Fruit fly (Drosophila melanogaster) whole organism, embryonic: Measurements from ENCODE around the gene ph-p.

Experiments
- B-H2 ChIP-seq: fragments of 200-800 bp; sonication (Bioruptor generic); optimal IDR thresholded peaks from 2 replicates; lab custom pipeline; 2018; ENCODE audit warnings: missing biosample characterization, mild to moderate bottlenecking, missing genetic modification characterization
- Bgb ChIP-seq: fragments of 200-800 bp; sonication (Bioruptor generic); IDR thresholded peaks from 2 replicates; pipeline ENCODE4 v1.3.6; 2022; ENCODE audit warnings: missing biosample characterization, missing genetic modification characterization; ENCODE audit not compliant: partially characterized antibody
- CG10543 ChIP-seq: fragments of 200-800 bp; sonication (Bioruptor generic); optimal IDR thresholded peaks from 3 replicates; lab custom pipeline; 2017; ENCODE audit warnings: missing biosample characterization, mild to moderate bottlenecking, missing genetic modification characterization, moderate library complexity
- CG10979 ChIP-seq: fragments of 200-800 bp; sonication (Bioruptor generic); optimal IDR thresholded peaks from 2 replicates; lab custom pipeline; 2018; ENCODE audit warnings: missing biosample characterization, mild to moderate bottlenecking, missing genetic modification characterization, moderate library complexity
- CG12942 ChIP-seq: fragments of 200-800 bp; sonication (Bioruptor generic); optimal IDR thresholded peaks from 3 replicates; lab custom pipeline; 2016; ENCODE audit warnings: missing biosample characterization, missing genetic modification characterization
- CG13287 ChIP-seq: fragments of 200-800 bp; sonication (Bioruptor generic); IDR thresholded peaks from 2 replicates; pipeline ENCODE4 v1.3.6; 2022; ENCODE audit warnings: missing biosample characterization, missing genetic modification characterization; ENCODE audit not compliant: partially characterized antibody
- CG14014 ChIP-seq: fragments of 200-800 bp; sonication (Bioruptor generic); IDR thresholded peaks from 2 replicates; pipeline ENCODE4 v1.3.6; 2022; ENCODE audit warnings: missing biosample characterization, missing genetic modification characterization
- CG14667 ChIP-seq: fragments of 200-800 bp; sonication (Bioruptor generic); IDR thresholded peaks from 2 replicates; pipeline ENCODE4 v1.3.6; 2022; ENCODE audit warnings: missing biosample characterization, missing genetic modification characterization
- CG1529 ChIP-seq: fragments of 200-800 bp; sonication (Bioruptor generic); optimal IDR thresholded peaks from 3 replicates; lab custom pipeline; 2018; ENCODE audit warnings: missing biosample characterization, missing genetic modification characterization
- CG1603 ChIP-seq: fragments of 200-800 bp; sonication (Bioruptor generic); optimal IDR thresholded peaks from 2 replicates; lab custom pipeline; 2019; ENCODE audit warnings: missing biosample characterization, mild to moderate bottlenecking, missing genetic modification characterization, moderate library complexity
- CG17802 ChIP-seq: fragments of 200-800 bp; sonication (Bioruptor generic); optimal IDR thresholded peaks from 2 replicates; lab custom pipeline; 2018; ENCODE audit warnings: missing biosample characterization, mild to moderate bottlenecking, missing genetic modification characterization, moderate library complexity
- CG18011 ChIP-seq: fragments of 200-800 bp; sonication (Bioruptor generic); optimal IDR thresholded peaks from 2 replicates; lab custom pipeline; 2017; ENCODE audit warnings: missing biosample characterization, missing genetic modification characterization, mild to moderate bottlenecking, moderate library complexity, missing genotype
- CG2199 ChIP-seq: fragments of 200-800 bp; sonication (Bioruptor generic); IDR thresholded peaks from 3 replicates; pipeline ENCODE4 v1.3.6; 2022; ENCODE audit warnings: missing biosample characterization, missing genetic modification characterization
- CG32767 ChIP-seq: fragments of 200-800 bp; sonication (Bioruptor generic); IDR thresholded peaks from 2 replicates; pipeline ENCODE4 v1.3.6; 2022; ENCODE audit warnings: missing biosample characterization, missing genetic modification characterization
- CG3407 ChIP-seq: fragments of 200-800 bp; sonication (Bioruptor generic); optimal IDR thresholded peaks from 2 replicates; lab custom pipeline; 2018; ENCODE audit warnings: missing biosample characterization, mild to moderate bottlenecking, missing genetic modification characterization
- CG4424 ChIP-seq: fragments of 200-800 bp; sonication (Bioruptor generic); optimal IDR thresholded peaks from 3 replicates; lab custom pipeline; 2016; ENCODE audit warnings: missing biosample characterization, missing genetic modification characterization
- CG4617 ChIP-seq: fragments of 200-800 bp; sonication (Bioruptor generic); optimal IDR thresholded peaks from 3 replicates; lab custom pipeline; 2016; ENCODE audit warnings: missing biosample characterization, missing genetic modification characterization, borderline replicate concordance
- CG6683 ChIP-seq: fragments of 200-800 bp; sonication (Bioruptor generic); optimal IDR thresholded peaks from 2 replicates; lab custom pipeline; 2017; ENCODE audit warnings: missing biosample characterization, mild to moderate bottlenecking, missing genetic modification characterization, missing genetic modification reagents
- CG8924 ChIP-seq: fragments of 200-800 bp; optimal IDR thresholded peaks from 3 replicates; lab custom pipeline; 2019; ENCODE audit warnings: missing biosample characterization, mild to moderate bottlenecking, missing genetic modification characterization, moderate library complexity
- CG8944 ChIP-seq: fragments of 200-800 bp; sonication (Bioruptor generic); optimal IDR thresholded peaks from 3 replicates; lab custom pipeline; 2016; ENCODE audit warnings: missing biosample characterization, missing genetic modification characterization
- CG9817 ChIP-seq: fragments of 200-800 bp; sonication (Bioruptor generic); optimal IDR thresholded peaks from 2 replicates; lab custom pipeline; 2018; ENCODE audit warnings: missing biosample characterization, mild to moderate bottlenecking, missing genetic modification characterization, moderate library complexity
- CrebB ChIP-seq: fragments of 200-800 bp; sonication (Bioruptor generic); optimal IDR thresholded peaks from 3 replicates; lab custom pipeline; 2018; ENCODE audit warnings: missing biosample characterization, mild to moderate bottlenecking, missing genetic modification characterization
- D19B ChIP-seq: fragments of 200-800 bp; sonication (Bioruptor generic); optimal IDR thresholded peaks from 2 replicates; lab custom pipeline; 2017; ENCODE audit warnings: missing biosample characterization, mild to moderate bottlenecking, missing genetic modification characterization
- Dek ChIP-seq: fragments of 200-800 bp; sonication (Bioruptor generic); optimal IDR thresholded peaks from 3 replicates; lab custom pipeline; 2019; ENCODE audit warnings: missing biosample characterization, mild to moderate bottlenecking, missing genetic modification characterization, moderate library complexity
- Dll ChIP-seq: fragments of 200-800 bp; sonication (Bioruptor generic); IDR thresholded peaks from 4 replicates; pipeline ENCODE4 v1.3.6; 2022; ENCODE audit warnings: missing biosample characterization, missing genetic modification characterization; ENCODE audit not compliant: partially characterized antibody
- ERR ChIP-seq: fragments of 200-800 bp; sonication (Bioruptor generic); optimal IDR thresholded peaks from 2 replicates; lab custom pipeline; 2016; ENCODE audit warnings: missing biosample characterization, missing genetic modification characterization
- Fer1 ChIP-seq: fragments of 200-800 bp; sonication (Bioruptor generic); optimal IDR thresholded peaks from 2 replicates; lab custom pipeline; 2017; ENCODE audit warnings: missing biosample characterization, mild to moderate bottlenecking, missing genetic modification characterization
- H15 ChIP-seq: fragments of 200-800 bp; sonication (Bioruptor generic); IDR thresholded peaks from 3 replicates; pipeline ENCODE4 v1.3.6; 2022; ENCODE audit warnings: missing biosample characterization, missing genetic modification characterization
- HHEX ChIP-seq: fragments of 200-800 bp; sonication (Bioruptor generic); optimal IDR thresholded peaks from 3 replicates; lab custom pipeline; 2017; ENCODE audit warnings: missing biosample characterization, mild to moderate bottlenecking, missing genetic modification characterization, missing genetic modification reagents
- HLH3B ChIP-seq: fragments of 200-800 bp; sonication (Bioruptor generic); IDR thresholded peaks from 2 replicates; pipeline ENCODE4 v1.3.6; 2022; ENCODE audit warnings: missing biosample characterization, missing genetic modification characterization
- Hey ChIP-seq: fragments of 200-800 bp; sonication (Bioruptor generic); optimal IDR thresholded peaks from 3 replicates; lab custom pipeline; 2018; ENCODE audit warnings: missing biosample characterization, mild to moderate bottlenecking, missing genetic modification characterization
- Hmr ChIP-seq: fragments of 200-800 bp; sonication (Bioruptor generic); optimal IDR thresholded peaks from 3 replicates; lab custom pipeline; 2017; ENCODE audit warnings: mild to moderate bottlenecking, missing biosample characterization, missing genetic modification reagents, missing genetic modification characterization
- Hmx ChIP-seq: fragments of 200-800 bp; sonication (Bioruptor generic); optimal IDR thresholded peaks from 2 replicates; lab custom pipeline; 2016; ENCODE audit warnings: missing biosample characterization, missing genetic modification characterization
- Hr51 ChIP-seq, 2 experiments: fragments of 200-800 bp; sonication (Bioruptor generic); optimal IDR thresholded peaks; 2 replicates in 1 of 2; 3 replicates in 1 of 2; lab custom pipeline; 2016 to 2018; ENCODE audit warnings: missing biosample characterization in 2 of 2, missing genetic modification characterization in 2 of 2, mild to moderate bottlenecking in 1 of 2, moderate library complexity in 1 of 2
- Lpt ChIP-seq: fragments of >200 bp; optimal IDR thresholded peaks from 2 replicates; lab custom pipeline; 2018; ENCODE audit warnings: missing biosample characterization, missing genetic modification characterization
- Meics ChIP-seq: fragments of 200-800 bp; sonication (Bioruptor generic); optimal IDR thresholded peaks from 2 replicates; lab custom pipeline; 2017; ENCODE audit warnings: missing biosample characterization, mild to moderate bottlenecking, missing genetic modification characterization
- NFAT ChIP-seq: fragments of 200-800 bp; sonication (Bioruptor generic); IDR thresholded peaks from 2 replicates; pipeline ENCODE4 v1.3.6; 2022; ENCODE audit warnings: missing biosample characterization, missing genetic modification characterization
- Nf-YA ChIP-seq: fragments of 200-800 bp; sonication (Bioruptor generic); IDR thresholded peaks from 2 replicates; pipeline ENCODE4 v1.3.6; 2022; ENCODE audit warnings: missing biosample characterization, missing genetic modification characterization
- Ravus ChIP-seq: fragments of 200-800 bp; sonication (Bioruptor generic); IDR thresholded peaks from 2 replicates; pipeline ENCODE4 v1.3.6; 2022; ENCODE audit warnings: missing biosample characterization, missing genetic modification characterization
- Sry-β ChIP-seq: fragments of 200-800 bp; sonication (Bioruptor generic); optimal IDR thresholded peaks from 2 replicates; lab custom pipeline; 2018; ENCODE audit warnings: missing biosample characterization, mild to moderate bottlenecking, missing genetic modification characterization, moderate library complexity
- ac ChIP-seq: fragments of 200-800 bp; sonication (Bioruptor generic); optimal IDR thresholded peaks from 3 replicates; lab custom pipeline; 2017; ENCODE audit warnings: missing biosample characterization, mild to moderate bottlenecking, missing genetic modification characterization
- fru ChIP-seq: fragments of >200 bp; optimal IDR thresholded peaks from 2 replicates; lab custom pipeline; 2017
- gcm ChIP-seq: fragments of 200-800 bp; sonication (Bioruptor generic); optimal IDR thresholded peaks from 2 replicates; lab custom pipeline; 2019; ENCODE audit warnings: missing biosample characterization, mild to moderate bottlenecking, missing genetic modification characterization, moderate library complexity
- grau ChIP-seq: fragments of 200-800 bp; optimal IDR thresholded peaks from 3 replicates; lab custom pipeline; 2019; ENCODE audit warnings: missing biosample characterization, mild to moderate bottlenecking, missing genetic modification characterization, moderate library complexity
- grn ChIP-seq: fragments of 200-800 bp; sonication (Bioruptor generic); optimal IDR thresholded peaks from 3 replicates; lab custom pipeline; 2017; ENCODE audit warnings: missing biosample characterization, missing genetic modification characterization
- pb ChIP-seq: fragments of 200-800 bp; sonication (Bioruptor generic); optimal IDR thresholded peaks from 3 replicates; lab custom pipeline; 2016; ENCODE audit warnings: missing biosample characterization, missing genetic modification characterization
- salm ChIP-seq: fragments of 200-800 bp; sonication (Bioruptor generic); optimal IDR thresholded peaks from 2 replicates; lab custom pipeline; 2018; ENCODE audit warnings: missing biosample characterization, mild to moderate bottlenecking, missing genetic modification characterization
- slou ChIP-seq: fragments of 200-800 bp; sonication (Bioruptor generic); optimal IDR thresholded peaks from 3 replicates; lab custom pipeline; 2016; ENCODE audit warnings: missing biosample characterization, missing genetic modification characterization
- sug ChIP-seq: fragments of 200-800 bp; optimal IDR thresholded peaks from 2 replicates; lab custom pipeline; 2019; ENCODE audit warnings: missing biosample characterization, mild to moderate bottlenecking, missing genetic modification characterization, moderate library complexity
- tll ChIP-seq, 2 experiments: fragments of 200-800 bp in 1 of 2; fragments of >200 bp in 1 of 2; sonication (Bioruptor generic) in 1 of 2; optimal IDR thresholded peaks; 2 replicates each; lab custom pipeline; 2017 to 2019; ENCODE audit warnings: missing biosample characterization in 2 of 2, missing genetic modification characterization in 2 of 2, mild to moderate bottlenecking in 1 of 2, moderate library complexity in 1 of 2
- trh ChIP-seq: fragments of 200-800 bp; sonication (Bioruptor generic); optimal IDR thresholded peaks from 2 replicates; lab custom pipeline; 2016; ENCODE audit warnings: missing biosample characterization, missing genetic modification characterization

ph-p gene

DNA sequence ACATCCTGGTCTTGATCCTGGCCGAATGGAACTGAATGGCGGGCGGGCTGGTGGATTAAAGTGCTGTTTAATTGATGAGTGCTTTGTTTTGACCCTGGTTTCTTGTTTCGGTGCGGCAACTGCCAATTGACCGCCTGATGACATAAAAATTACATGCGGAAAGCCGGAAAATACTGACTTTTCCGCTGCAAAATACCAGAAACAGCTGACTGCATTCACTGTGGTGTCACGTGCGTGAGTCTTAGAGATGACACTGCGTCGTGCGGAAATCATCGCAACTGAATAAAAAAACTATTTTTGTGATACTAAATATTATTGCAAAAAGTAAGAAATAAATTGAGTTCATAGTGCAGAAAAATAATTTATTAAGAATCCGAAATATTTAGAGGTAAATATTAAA lies 11.3 kb upstream of the ph-p start, which contains the start of gene bcn92 (continued):
- no peak for TF ChIP-seq pb (GFP tag; lab: Kevin White, UChicago)
- no peak for TF ChIP-seq NFAT (GFP tag; lab: Robert Waterston, UW)
- TF ChIP-seq tll (GFP tag; optimal IDR thresholded peaks at IDR 0.05; lab: Kevin White, UChicago), result no peak
- no peak for TF ChIP-seq Ravus (GFP tag; lab: Robert Waterston, UW)
- TF ChIP-seq Hmr (GFP tag; lab: Kevin White, UChicago), result no peak
- TF ChIP-seq CG1529 (GFP tag; lab: Kevin White, UChicago), result no peak
- no peak for TF ChIP-seq CrebB
- no peak for TF ChIP-seq trh
- TF ChIP-seq grn (GFP tag; lab: Kevin White, UChicago), result no peak
- peak; percentile 40 for TF ChIP-seq CG4424 (GFP tag; lab: Kevin White, UChicago)
- TF ChIP-seq grau, result peak; percentile 57
- peak; percentile 49 for TF ChIP-seq Sry-β
- TF ChIP-seq Fer1 (GFP tag; lab: Kevin White, UChicago), result peak; percentile 37
- TF ChIP-seq CG32767, result no peak
- TF ChIP-seq Hey, result no peak
- no peak for TF ChIP-seq D19B (GFP tag; lab: Kevin White, UChicago)
- TF ChIP-seq CG14014 (GFP tag; lab: Robert Waterston, UW), result peak; percentile 60; the same call in 1 of the 2 replicates
- no peak for TF ChIP-seq slou
- TF ChIP-seq gcm (GFP tag; lab: Kevin White, UChicago), result no peak
- TF ChIP-seq CG10543 (GFP tag; lab: Kevin White, UChicago), result peak; percentile 17
- peak; percentile 32 for TF ChIP-seq B-H2
- TF ChIP-seq CG6683 (GFP tag; lab: Kevin White, UChicago), result no peak
- peak; percentile 5 for TF ChIP-seq CG9817 (tag; lab: Kevin White, UChicago)
- peak; percentile 20; the same call in 1 of the 2 replicates for TF ChIP-seq HLH3B (GFP tag; lab: Robert Waterston, UW)
- TF ChIP-seq H15 (GFP tag; lab: Robert Waterston, UW), result peak; percentile 42; the same call in 1 of the 3 replicates
- no peak for TF ChIP-seq ac
- peak; percentile 37 for TF ChIP-seq Meics (GFP tag; lab: Kevin White, UChicago)
- no peak for TF ChIP-seq CG8944 (GFP tag; lab: Kevin White, UChicago)
- TF ChIP-seq HHEX, result no peak
- TF ChIP-seq fru, result no peak
- TF ChIP-seq CG12942, result peak; percentile 25
- no peak for TF ChIP-seq CG17802 (tag; lab: Kevin White, UChicago)
- TF ChIP-seq Lpt (GFP tag; lab: Kevin White, UChicago), result no peak
- TF ChIP-seq ERR (GFP tag; lab: Kevin White, UChicago), result peak; percentile 19
- peak; percentile 48 for TF ChIP-seq sug (tag; lab: Kevin White, UChicago)
- TF ChIP-seq CG18011 (GFP tag; lab: Kevin White, UChicago), result no peak
- TF ChIP-seq Bgb, result peak; percentile 95
- peak in 1 of 2 experiments; percentile 17 for TF ChIP-seq Hr51 (GFP tag; optimal IDR thresholded peaks at IDR 0.05; lab: Kevin White, UChicago)
- no peak for TF ChIP-seq CG2199 (GFP tag; lab: Robert Waterston, UW)
- TF ChIP-seq CG14667 (GFP tag; lab: Robert Waterston, UW), result 0 out of 2 replicates have a peak, but pooled peaks have one; percentile 5
- TF ChIP-seq Dek (tag; lab: Kevin White, UChicago), result peak; percentile 16
- TF ChIP-seq salm (tag; lab: Kevin White, UChicago), result no peak
- TF ChIP-seq Dll (GFP tag; lab: Robert Waterston, UW), result peak; percentile 94
- TF ChIP-seq CG4617 (GFP tag; lab: Kevin White, UChicago), result peak; percentile 24
- peak; percentile 12 for TF ChIP-seq CG8924 (tag; lab: Kevin White, UChicago)
- peak; percentile 65 for TF ChIP-seq CG1603 (tag; lab: Kevin White, UChicago)
- TF ChIP-seq CG13287, result peak; percentile 96
- peak; percentile 7 for TF ChIP-seq CG10979
- no peak for TF ChIP-seq Nf-YA
- no peak for TF ChIP-seq Hmx (GFP tag; lab: Kevin White, UChicago)
- no peak for TF ChIP-seq CG3407 (GFP tag; lab: Kevin White, UChicago)
